Worm (Caenorhabditis elegans) whole organism, mixed stage, embryonic: ENCODE results near the gene Y43F8C.17.

Experiments
- M03D4.4 ChIP-seq: sonication (generic microtip); optimal IDR thresholded peaks from 2 replicates; lab custom pipeline; 2017; ENCODE audit warnings: mild to moderate bottlenecking, missing genetic modification characterization, missing compliant biosample characterization
- bed-3 ChIP-seq: fragments of 200-800 bp; sonication (Bioruptor generic); optimal IDR thresholded peaks from 3 replicates; lab custom pipeline; 2018; ENCODE audit warnings: mild to moderate bottlenecking, missing genetic modification characterization, moderate library complexity, missing compliant biosample characterization
- blmp-1 ChIP-seq: fragments of 150-350 bp; optimal IDR thresholded peaks from 2 replicates; lab custom pipeline; 2014; ENCODE audit warnings: missing biosample characterization, missing genetic modification characterization
- ceh-39 ChIP-seq: fragments of 150-350 bp; optimal IDR thresholded peaks from 2 replicates; lab custom pipeline; 2014; ENCODE audit warnings: missing biosample characterization, missing genetic modification characterization
- ceh-43 ChIP-seq: fragments of 200-800 bp; sonication (Bioruptor generic); optimal IDR thresholded peaks from 2 replicates; lab custom pipeline; 2018; ENCODE audit warnings: mild to moderate bottlenecking, missing genetic modification characterization, moderate library complexity, missing compliant biosample characterization
- ceh-83 ChIP-seq: fragments of 200-800 bp; sonication (Bioruptor generic); optimal IDR thresholded peaks from 2 replicates; lab custom pipeline; 2018; ENCODE audit warnings: mild to moderate bottlenecking, missing genetic modification characterization, missing compliant biosample characterization
- ces-1 ChIP-seq: fragments of 150-350 bp; optimal IDR thresholded peaks from 2 replicates; lab custom pipeline; 2014; ENCODE audit warnings: missing biosample characterization, missing genetic modification reagents, missing genetic modification characterization
- cnd-1 ChIP-seq: fragments of 200-800 bp; sonication (Bioruptor generic); optimal IDR thresholded peaks from 2 replicates; lab custom pipeline; 2018; ENCODE audit warnings: mild to moderate bottlenecking, missing genetic modification characterization, missing compliant biosample characterization
- drap-1 ChIP-seq: fragments of 200-800 bp; sonication (Bioruptor generic); optimal IDR thresholded peaks from 3 replicates; lab custom pipeline; 2018; ENCODE audit warnings: mild to moderate bottlenecking, missing genetic modification characterization, missing compliant biosample characterization
- elt-1 ChIP-seq: sonication (generic microtip); optimal IDR thresholded peaks from 2 replicates; lab custom pipeline; 2017; ENCODE audit warnings: missing genetic modification characterization, mild to moderate bottlenecking, missing compliant biosample characterization, antibody characterized with exemption, moderate library complexity, borderline replicate concordance; ENCODE audit not compliant: insufficient read depth
- elt-3 ChIP-seq: fragments of 150-350 bp; optimal IDR thresholded peaks from 2 replicates; lab custom pipeline; 2014; ENCODE audit warnings: missing biosample characterization, missing genetic modification characterization
- flh-1 ChIP-seq: fragments of 200-800 bp; sonication (Bioruptor generic); optimal IDR thresholded peaks from 2 replicates; lab custom pipeline; 2018; ENCODE audit warnings: mild to moderate bottlenecking, missing genetic modification characterization, moderate library complexity, missing compliant biosample characterization
- ham-2 ChIP-seq: fragments of 200-800 bp; sonication (Bioruptor generic); optimal IDR thresholded peaks from 2 replicates; lab custom pipeline; 2018; ENCODE audit warnings: mild to moderate bottlenecking, missing genetic modification characterization, missing compliant biosample characterization
- hlh-1 ChIP-seq: fragments of 150-350 bp; optimal IDR thresholded peaks from 2 replicates; lab custom pipeline; 2014; ENCODE audit warnings: missing biosample characterization, missing genetic modification reagents, missing genetic modification characterization
- lin-13 ChIP-seq: fragments of 150-350 bp; optimal IDR thresholded peaks from 2 replicates; lab custom pipeline; 2014; ENCODE audit warnings: missing biosample characterization, missing genetic modification characterization
- lsy-2 ChIP-seq: fragments of 150-350 bp; optimal IDR thresholded peaks from 2 replicates; lab custom pipeline; 2014; ENCODE audit warnings: missing biosample characterization, missing genetic modification characterization
- mep-1 ChIP-seq: fragments of 150-350 bp; optimal IDR thresholded peaks from 2 replicates; lab custom pipeline; 2017; ENCODE audit warnings: missing biosample characterization, missing genetic modification reagents, missing genetic modification characterization, inconsistent platforms
- mls-2 ChIP-seq: sonication (generic microtip); optimal IDR thresholded peaks from 2 replicates; lab custom pipeline; 2016; ENCODE audit warnings: mild to moderate bottlenecking, missing genetic modification characterization, moderate library complexity, missing compliant biosample characterization
- nhr-12 ChIP-seq: fragments of 150-350 bp; optimal IDR thresholded peaks from 2 replicates; lab custom pipeline; 2014; ENCODE audit warnings: missing biosample characterization, missing genetic modification characterization
- nhr-237 ChIP-seq: fragments of 150-350 bp; optimal IDR thresholded peaks from 2 replicates; lab custom pipeline; 2014; ENCODE audit warnings: missing biosample characterization, missing genetic modification characterization
- nhr-28 ChIP-seq: fragments of 150-350 bp; optimal IDR thresholded peaks from 2 replicates; lab custom pipeline; 2014; ENCODE audit warnings: missing biosample characterization, missing genetic modification characterization
- nhr-76 ChIP-seq: sonication (generic microtip); optimal IDR thresholded peaks from 2 replicates; lab custom pipeline; 2017; ENCODE audit warnings: missing biosample characterization, missing genetic modification characterization
- sem-2 ChIP-seq: fragments of 200-800 bp; sonication (Bioruptor generic); optimal IDR thresholded peaks from 2 replicates; lab custom pipeline; 2018; ENCODE audit warnings: mild to moderate bottlenecking, missing genetic modification characterization, missing compliant biosample characterization
- snpc-4 ChIP-seq: fragments of 150-350 bp; optimal IDR thresholded peaks from 2 replicates; lab custom pipeline; 2014; ENCODE audit warnings: missing biosample characterization, missing genetic modification characterization
- sptf-1 ChIP-seq: sonication (generic microtip); optimal IDR thresholded peaks from 2 replicates; lab custom pipeline; 2017; ENCODE audit warnings: mild to moderate bottlenecking, missing genetic modification characterization, moderate library complexity, missing compliant biosample characterization
- unc-120 ChIP-seq: sonication (generic microtip); optimal IDR thresholded peaks from 2 replicates; lab custom pipeline; 2017; ENCODE audit warnings: missing genetic modification characterization, missing compliant biosample characterization; ENCODE audit not compliant: poor library complexity, severe bottlenecking
- unc-39 ChIP-seq: fragments of 150-350 bp; optimal IDR thresholded peaks from 2 replicates; lab custom pipeline; 2014; ENCODE audit warnings: missing biosample characterization, missing genetic modification characterization
- unc-62 ChIP-seq: fragments of 150-350 bp; optimal IDR thresholded peaks from 2 replicates; lab custom pipeline; 2014; ENCODE audit warnings: missing biosample characterization, missing genetic modification reagents, missing genetic modification characterization
- zip-8 ChIP-seq: fragments of 150-350 bp; optimal IDR thresholded peaks from 2 replicates; lab custom pipeline; 2014; ENCODE audit warnings: missing biosample characterization, missing genetic modification characterization
- ztf-11 ChIP-seq: fragments of 150-350 bp; optimal IDR thresholded peaks from 2 replicates; lab custom pipeline; 2014; ENCODE audit warnings: missing biosample characterization, missing genetic modification characterization

Y43F8C.17 gene

ce11 chrV:19670866-19671265, 45.1 kb upstream of the Y43F8C.17 start:
- no peak for TF ChIP-seq zip-8 (tag; lab: Kevin White, UChicago)
- TF ChIP-seq nhr-28 (tag; lab: Kevin White, UChicago), result no peak
- TF ChIP-seq M03D4.4 (tag; lab: Kevin White, UChicago), result no peak
- no peak for TF ChIP-seq drap-1 (GFP tag; lab: Kevin White, UChicago)

ce11 chrV:19671816-19672215, 44.1 kb upstream of the Y43F8C.17 start:
- TF ChIP-seq blmp-1 (tag; lab: Kevin White, UChicago) (no peak), flh-1 (GFP tag; lab: Kevin White, UChicago) (no peak), nhr-76 (no peak), bed-3 (GFP tag; lab: Kevin White, UChicago) (no peak), zip-8 (tag; lab: Kevin White, UChicago) (no peak), cnd-1 (tag; lab: Kevin White, UChicago) (no peak), elt-3 (no peak), unc-120 (tag; lab: Kevin White, UChicago) (no peak), ceh-43 (GFP tag; lab: Kevin White, UChicago) (no peak), mls-2 (no peak), lsy-2 (tag; lab: Kevin White, UChicago) (no peak), hlh-1 (no peak)

ce11 chrV:19672357-19672756, 43.6 kb upstream of the Y43F8C.17 start:
- TF ChIP-seq cnd-1 (tag; lab: Kevin White, UChicago) (no peak), unc-120 (tag; lab: Kevin White, UChicago) (no peak), ceh-39 (tag; lab: Kevin White, UChicago) (no peak), elt-3 (no peak), unc-39 (tag; lab: Kevin White, UChicago) (no peak), unc-62 (GFP tag; lab: Kevin White, UChicago) (no peak), nhr-28 (tag; lab: Kevin White, UChicago) (no peak), ztf-11 (tag; lab: Kevin White, UChicago) (no peak), sem-2 (GFP tag; lab: Kevin White, UChicago) (no peak), ces-1 (GFP tag; lab: Kevin White, UChicago) (no peak)

- TF ChIP-seq nhr-12 (tag; lab: Kevin White, UChicago), result no peak
- no peak for TF ChIP-seq unc-39 (tag; lab: Kevin White, UChicago)
- TF ChIP-seq ceh-43 (GFP tag; lab: Kevin White, UChicago), result no peak
- no peak for TF ChIP-seq lin-13 (tag; lab: Kevin White, UChicago)
- TF ChIP-seq elt-3, result no peak
- TF ChIP-seq nhr-237 (tag; lab: Kevin White, UChicago), result no peak
- TF ChIP-seq hlh-1, result no peak
Measured at ce11 chrV:19673298-19673903, 42.5 kb upstream of the Y43F8C.17 start.

- no peak for TF ChIP-seq lsy-2 (tag; lab: Kevin White, UChicago)
- TF ChIP-seq M03D4.4 (tag; lab: Kevin White, UChicago), result no peak
- no peak for TF ChIP-seq elt-1 (tag; lab: Kevin White, UChicago)
- TF ChIP-seq nhr-76, result no peak
- no peak for TF ChIP-seq ceh-39 (tag; lab: Kevin White, UChicago)
- no peak for TF ChIP-seq elt-3
Measured at ce11 chrV:19674543-19674942, 41.4 kb upstream of the Y43F8C.17 start, which contains the start of gene mrp-7. Gene mrp-7, plus strand, starts transcription at chrV:19674843.

ce11 chrV:19691271-19691886, 24.6 kb upstream of the Y43F8C.17 start:
- no peak for TF ChIP-seq blmp-1 (tag; lab: Kevin White, UChicago)
- no peak for TF ChIP-seq mep-1
- no peak for TF ChIP-seq ceh-83 (GFP tag; lab: Kevin White, UChicago)
- no peak for TF ChIP-seq nhr-28 (tag; lab: Kevin White, UChicago)
- TF ChIP-seq elt-1 (tag; lab: Kevin White, UChicago), result no peak
- no peak for TF ChIP-seq snpc-4 (tag; lab: Kevin White, UChicago)
- TF ChIP-seq ham-2 (GFP tag; lab: Kevin White, UChicago), result no peak
- TF ChIP-seq ztf-11 (tag; lab: Kevin White, UChicago), result no peak
- TF ChIP-seq ceh-39 (tag; lab: Kevin White, UChicago), result no peak
- TF ChIP-seq lsy-2 (tag; lab: Kevin White, UChicago), result no peak
- TF ChIP-seq nhr-237 (tag; lab: Kevin White, UChicago), result no peak
- TF ChIP-seq nhr-12 (tag; lab: Kevin White, UChicago), result no peak
- no peak for TF ChIP-seq sptf-1 (tag; lab: Kevin White, UChicago)
- TF ChIP-seq unc-39 (tag; lab: Kevin White, UChicago), result no peak
- TF ChIP-seq ceh-43 (GFP tag; lab: Kevin White, UChicago), result no peak
- no peak for TF ChIP-seq M03D4.4 (tag; lab: Kevin White, UChicago)
- TF ChIP-seq sem-2 (GFP tag; lab: Kevin White, UChicago), result no peak
